Worm (Caenorhabditis elegans): ENCODE results near the gene H12I13.1.

The H12I13.1 gene

ce11 chrII:6055927-6056326, 11.0 kb downstream of the H12I13.1 start, which contains the start of gene R12C12.7:
Gene R12C12.7 (minus strand): TSS chrII:6055985.
- TF ChIP-seq unc-55 (GFP tag; optimal IDR thresholded peaks at IDR 0.05) (peak; percentile 19), lin-39 (tag; optimal IDR thresholded peaks at IDR 0.05) (no peak), ztf-4 (tag; optimal IDR thresholded peaks at IDR 0.05) (no peak), elt-1 (tag; optimal IDR thresholded peaks at IDR 0.05) (no peak), zag-1 (tag; optimal IDR thresholded peaks at IDR 0.05) (no peak), nhr-21 (tag; optimal IDR thresholded peaks at IDR 0.05) (no peak)

ce11 chrII:6050120-6050519, 16.8 kb downstream of the H12I13.1 start, which contains the start of gene gldc-1:
Gene gldc-1 (plus strand): TSS chrII:6050420.
- TF ChIP-seq nhr-129 (tag; optimal IDR thresholded peaks at IDR 0.05) (no peak), ztf-1 (GFP tag; conservative IDR thresholded peaks at IDR 0.05) (no peak), mbf-1 (tag; optimal IDR thresholded peaks at IDR 0.05) (no peak), sma-9 (GFP tag; optimal IDR thresholded peaks at IDR 0.05) (peak; percentile 51), sma-9 (tag; optimal IDR thresholded peaks at IDR 0.05) (no peak), nhr-21 (tag; optimal IDR thresholded peaks at IDR 0.05) (no peak), lin-11 (tag; optimal IDR thresholded peaks at IDR 0.05) (no peak), alr-1 (tag; optimal IDR thresholded peaks at IDR 0.05) (no peak), R02D3.7 (tag; optimal IDR thresholded peaks at IDR 0.05) (no peak), mdl-1 (tag; optimal IDR thresholded peaks at IDR 0.05) (no peak), crh-2 (tag; optimal IDR thresholded peaks at IDR 0.05) (peak; percentile 11), gmeb-1 (tag; optimal IDR thresholded peaks at IDR 0.05) (no peak), fos-1 (tag; optimal IDR thresholded peaks at IDR 0.05) (peak; percentile 33)

- TF ChIP-seq nhr-23 (tag; optimal IDR thresholded peaks at IDR 0.05), result no peak
- TF ChIP-seq crh-2 (tag; optimal IDR thresholded peaks at IDR 0.05), result peak; percentile 54
- TF ChIP-seq sma-3 (GFP tag; optimal IDR thresholded peaks at IDR 0.05), result peak; percentile 3
- peak; percentile 57 for TF ChIP-seq fos-1 (tag; optimal IDR thresholded peaks at IDR 0.05)
- peak; percentile 3 for TF ChIP-seq gmeb-1 (tag; optimal IDR thresholded peaks at IDR 0.05)
- TF ChIP-seq sma-9 (GFP tag; optimal IDR thresholded peaks at IDR 0.05), result peak; percentile 59
- no peak for TF ChIP-seq sma-9 (tag; optimal IDR thresholded peaks at IDR 0.05)
These were observed 17.4 kb downstream of the H12I13.1 start for ce11 chrII:6049546-6049945.

DNA sequence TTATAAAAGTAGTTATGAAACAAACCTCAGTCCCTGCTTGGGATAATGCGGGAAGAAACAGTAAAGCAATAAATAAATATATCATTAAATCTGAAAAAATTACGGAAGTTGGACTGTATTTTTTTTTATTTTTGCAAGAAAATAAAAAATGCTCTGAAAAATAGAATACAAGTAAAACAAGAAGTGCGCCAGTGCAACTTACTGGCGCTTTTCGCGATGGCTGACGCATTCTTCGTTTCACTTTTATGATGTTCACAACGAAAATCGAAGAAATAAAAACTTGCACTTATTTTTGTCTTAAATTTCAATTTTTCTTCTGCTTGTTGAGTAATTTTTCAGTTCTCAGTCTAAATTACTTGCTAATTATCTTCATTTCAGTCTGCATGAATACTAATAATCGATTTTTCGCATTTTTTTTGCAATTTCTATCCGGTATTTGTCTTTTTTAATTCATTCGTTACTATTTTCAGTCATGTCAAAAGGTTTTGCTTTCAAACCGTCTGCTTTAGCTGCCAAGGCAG, 19.3 kb downstream of the H12I13.1 start, which contains the start of the genes R12C12.6 and ran-5:
Gene R12C12.6 (minus strand): TSS at position 229 of the 521 bp plus-strand sequence.
Gene ran-5 (plus strand): TSS at position 471 of the 521 bp plus-strand sequence.
- peak; percentile 85 for TF ChIP-seq nhr-25 (tag; optimal IDR thresholded peaks at IDR 0.05)
- no peak for TF ChIP-seq alr-1 (tag; optimal IDR thresholded peaks at IDR 0.05)
- TF ChIP-seq unc-62 (GFP tag; optimal IDR thresholded peaks at IDR 0.05), result peak; percentile 5
- peak; percentile 76 for TF ChIP-seq sma-3 (GFP tag; optimal IDR thresholded peaks at IDR 0.05)
- TF ChIP-seq sem-4 (tag; optimal IDR thresholded peaks at IDR 0.05), result peak; percentile 70
- TF ChIP-seq lin-13 (GFP tag; optimal IDR thresholded peaks at IDR 0.05), result peak; percentile 75
- peak; percentile 91 for TF ChIP-seq C34F6.9 (tag; optimal IDR thresholded peaks at IDR 0.05)
- TF ChIP-seq F13H6.1 (tag; optimal IDR thresholded peaks at IDR 0.05), result peak; percentile 83
- TF ChIP-seq nhr-129 (tag; optimal IDR thresholded peaks at IDR 0.05), result peak; percentile 67
- no peak for TF ChIP-seq ZK546.5 (tag; optimal IDR thresholded peaks at IDR 0.05)
- peak; percentile 84 for TF ChIP-seq crh-2 (tag; optimal IDR thresholded peaks at IDR 0.05)
- TF ChIP-seq ceh-16 (tag; optimal IDR thresholded peaks at IDR 0.05), result peak; percentile 70
- peak; percentile 76 for TF ChIP-seq nhr-6 (tag; optimal IDR thresholded peaks at IDR 0.05)
- TF ChIP-seq ztf-4 (tag; optimal IDR thresholded peaks at IDR 0.05), result peak; percentile 60
- TF ChIP-seq nhr-10 (tag; optimal IDR thresholded peaks at IDR 0.05), result peak; percentile 50
- TF ChIP-seq snpc-4 (tag; optimal IDR thresholded peaks at IDR 0.05), result peak; percentile 53
- TF ChIP-seq R02D3.7 (tag; optimal IDR thresholded peaks at IDR 0.05), result peak; percentile 37
- peak; percentile 71 for TF ChIP-seq egl-27 (tag; optimal IDR thresholded peaks at IDR 0.05)
- no peak for TF ChIP-seq nhr-237 (tag; optimal IDR thresholded peaks at IDR 0.05)
- TF ChIP-seq sma-9 (GFP tag; optimal IDR thresholded peaks at IDR 0.05), result peak; percentile 93
- TF ChIP-seq sma-9 (tag; optimal IDR thresholded peaks at IDR 0.05), result no peak
- no peak for TF ChIP-seq dmd-4 (tag; optimal IDR thresholded peaks at IDR 0.05)
- peak; percentile 89 for TF ChIP-seq gmeb-1 (tag; optimal IDR thresholded peaks at IDR 0.05)
- TF ChIP-seq mdl-1 (tag; optimal IDR thresholded peaks at IDR 0.05), result peak in 1 of 2 experiments; percentile 32
- TF ChIP-seq fos-1 (tag; optimal IDR thresholded peaks at IDR 0.05), result peak; percentile 71
- TF ChIP-seq mbf-1 (tag; optimal IDR thresholded peaks at IDR 0.05), result no peak
- peak; percentile 89 for TF ChIP-seq unc-55 (GFP tag; optimal IDR thresholded peaks at IDR 0.05)
- peak; percentile 83 for TF ChIP-seq mab-5 (tag; optimal IDR thresholded peaks at IDR 0.05)
- peak; percentile 22 for TF ChIP-seq lin-11 (tag; optimal IDR thresholded peaks at IDR 0.05)
- TF ChIP-seq nhr-77 (tag; optimal IDR thresholded peaks at IDR 0.05), result no peak
- TF ChIP-seq blmp-1 (tag; optimal IDR thresholded peaks at IDR 0.05; ENCODE audit: insufficient read depth), result peak; percentile 27
- TF ChIP-seq nhr-21 (tag; optimal IDR thresholded peaks at IDR 0.05), result peak; percentile 74
- no peak for TF ChIP-seq zag-1 (tag; optimal IDR thresholded peaks at IDR 0.05)
- peak; percentile 87 to 93 for TF ChIP-seq lsy-2 (tag; optimal IDR thresholded peaks at IDR 0.05)
- TF ChIP-seq nhr-12 (tag; optimal IDR thresholded peaks at IDR 0.05), result no peak
- no peak for TF ChIP-seq ztf-11 (tag; optimal IDR thresholded peaks at IDR 0.05)
- TF ChIP-seq ztf-1 (GFP tag; conservative IDR thresholded peaks at IDR 0.05), result no peak
- peak; percentile 64 for TF ChIP-seq ama-1 (optimal IDR thresholded peaks at IDR 0.05)

Data from whole organism, L2 larva.